Worm (Caenorhabditis elegans) whole organism, L4/young adult: Measurements from ENCODE around the gene C18F10.2.

Experiments
- W03F9.2 ChIP-seq: fragments of 150-350 bp; optimal IDR thresholded peaks from 2 replicates; lab custom pipeline; 2014; ENCODE audit warnings: missing biosample characterization, missing genetic modification characterization
- dao-5 ChIP-seq: sonication (generic microtip); optimal IDR thresholded peaks from 2 replicates; lab custom pipeline; 2016; ENCODE audit warnings: missing genotype, missing genetic modification characterization, moderate library complexity, missing compliant biosample characterization
- him-1 ChIP-seq: sonication (generic microtip); optimal IDR thresholded peaks from 2 replicates; lab custom pipeline; 2016; ENCODE audit warnings: missing genotype, missing genetic modification reagents, missing genetic modification characterization, missing compliant biosample characterization

- TF ChIP-seq him-1 (tag; lab: Kevin White, UChicago), result no peak
- no peak for TF ChIP-seq W03F9.2 (tag; lab: Kevin White, UChicago)
- no peak for TF ChIP-seq dao-5 (tag; lab: Kevin White, UChicago)
These were observed 30.8 kb downstream of the C18F10.2 start for ce11 chrIII:6303787-6304186.
